Fruit fly (Drosophila melanogaster) whole organism, embryonic: Measurements from ENCODE around the gene L2HGDH.

Source experiments
- Antp ChIP-seq: fragments of 200-800 bp; sonication (Bioruptor generic); optimal IDR thresholded peaks from 3 replicates; lab custom pipeline; 2016; ENCODE audit warnings: missing biosample characterization, missing genetic modification characterization
- Bdp1 ChIP-seq: fragments of 200-800 bp; sonication (Bioruptor generic); optimal IDR thresholded peaks from 3 replicates; lab custom pipeline; 2016; ENCODE audit warnings: missing biosample characterization, missing genetic modification characterization
- BtbVII ChIP-seq: fragments of 200-800 bp; sonication (Bioruptor generic); optimal IDR thresholded peaks from 3 replicates; lab custom pipeline; 2017; ENCODE audit warnings: missing biosample characterization, mild to moderate bottlenecking, missing genetic modification characterization
- CG10209 ChIP-seq: fragments of 200-800 bp; sonication (Bioruptor generic); optimal IDR thresholded peaks from 3 replicates; lab custom pipeline; 2017; ENCODE audit warnings: missing biosample characterization, mild to moderate bottlenecking, missing genetic modification characterization, missing genetic modification reagents
- CG10431 ChIP-seq: fragments of 200-800 bp; sonication (Bioruptor generic); optimal IDR thresholded peaks from 3 replicates; lab custom pipeline; 2018; ENCODE audit warnings: missing biosample characterization, mild to moderate bottlenecking, missing genetic modification characterization
- CG10462 ChIP-seq: fragments of 200-800 bp; sonication (Bioruptor generic); optimal IDR thresholded peaks from 2 replicates; lab custom pipeline; 2016; ENCODE audit warnings: missing biosample characterization, missing genetic modification characterization
- CG11504 ChIP-seq: fragments of 200-800 bp; sonication (Bioruptor generic); optimal IDR thresholded peaks from 3 replicates; lab custom pipeline; 2019; ENCODE audit warnings: missing biosample characterization, mild to moderate bottlenecking, missing genetic modification characterization, moderate library complexity
- CG12299 ChIP-seq: fragments of 200-800 bp; sonication (Bioruptor generic); optimal IDR thresholded peaks from 2 replicates; lab custom pipeline; 2018; ENCODE audit warnings: missing biosample characterization, mild to moderate bottlenecking, missing genetic modification characterization
- CG1233 ChIP-seq: fragments of 200-800 bp; sonication (Bioruptor generic); optimal IDR thresholded peaks from 4 replicates; lab custom pipeline; 2018; ENCODE audit warnings: missing biosample characterization, mild to moderate bottlenecking, missing genetic modification characterization
- CG13424 ChIP-seq: fragments of 200-800 bp; sonication (Bioruptor generic); optimal IDR thresholded peaks from 2 replicates; lab custom pipeline; 2019; ENCODE audit warnings: missing biosample characterization, mild to moderate bottlenecking, missing genetic modification characterization, moderate library complexity
- CG1647 ChIP-seq: fragments of 200-800 bp; sonication (Bioruptor generic); optimal IDR thresholded peaks from 3 replicates; lab custom pipeline; 2016; ENCODE audit warnings: missing biosample characterization, missing genetic modification characterization
- CG16779 ChIP-seq: fragments of 200-800 bp; sonication (Bioruptor generic); IDR thresholded peaks from 2 replicates; pipeline ENCODE4 v1.3.6; 2022; ENCODE audit warnings: missing biosample characterization, missing genetic modification characterization
- CG16813 ChIP-seq: fragments of 200-800 bp; sonication (Bioruptor generic); IDR thresholded peaks from 3 replicates; pipeline ENCODE4 v1.3.6; 2022; ENCODE audit warnings: missing biosample characterization, missing genetic modification characterization; ENCODE audit not compliant: partially characterized antibody
- CG17361 ChIP-seq: fragments of 200-800 bp; sonication (Bioruptor generic); IDR thresholded peaks from 3 replicates; pipeline ENCODE4 v1.3.6; 2022; ENCODE audit warnings: missing biosample characterization, missing genetic modification characterization
- CG17385 ChIP-seq: fragments of 200-800 bp; sonication (Bioruptor generic); optimal IDR thresholded peaks from 3 replicates; lab custom pipeline; 2018; ENCODE audit warnings: missing biosample characterization, mild to moderate bottlenecking, missing genetic modification characterization
- CG17802 ChIP-seq: fragments of 200-800 bp; sonication (Bioruptor generic); optimal IDR thresholded peaks from 2 replicates; lab custom pipeline; 2018; ENCODE audit warnings: missing biosample characterization, mild to moderate bottlenecking, missing genetic modification characterization, moderate library complexity
- CG18262 ChIP-seq: fragments of 200-800 bp; optimal IDR thresholded peaks from 3 replicates; lab custom pipeline; 2019; ENCODE audit warnings: missing biosample characterization, mild to moderate bottlenecking, missing genetic modification characterization, moderate library complexity
- CG2678 ChIP-seq: fragments of 200-800 bp; sonication (Bioruptor generic); optimal IDR thresholded peaks from 3 replicates; lab custom pipeline; 2019; ENCODE audit warnings: missing biosample characterization, mild to moderate bottlenecking, missing genetic modification characterization, moderate library complexity
- CG2875 ChIP-seq: fragments of 200-800 bp; sonication (Bioruptor generic); optimal IDR thresholded peaks from 2 replicates; lab custom pipeline; 2017; ENCODE audit warnings: missing biosample characterization, mild to moderate bottlenecking, missing genetic modification characterization, missing genetic modification reagents
- CG3281 ChIP-seq: fragments of 200-800 bp; sonication (Bioruptor generic); optimal IDR thresholded peaks from 3 replicates; lab custom pipeline; 2017; ENCODE audit warnings: missing biosample characterization, mild to moderate bottlenecking, missing genetic modification characterization
- CG42726 ChIP-seq: fragments of 200-800 bp; sonication (Bioruptor generic); IDR thresholded peaks from 2 replicates; pipeline ENCODE4 v1.3.6; 2022; ENCODE audit warnings: missing biosample characterization, missing genetic modification characterization; ENCODE audit not compliant: partially characterized antibody
- CG4282 ChIP-seq: fragments of 200-800 bp; sonication (Bioruptor generic); optimal IDR thresholded peaks from 2 replicates; lab custom pipeline; 2016; ENCODE audit warnings: missing biosample characterization, missing genetic modification characterization
- CG4617 ChIP-seq: fragments of 200-800 bp; sonication (Bioruptor generic); optimal IDR thresholded peaks from 3 replicates; lab custom pipeline; 2016; ENCODE audit warnings: missing biosample characterization, missing genetic modification characterization, borderline replicate concordance
- CG4854 ChIP-seq: fragments of 200-800 bp; sonication (Bioruptor generic); optimal IDR thresholded peaks from 2 replicates; lab custom pipeline; 2016; ENCODE audit warnings: missing biosample characterization, missing genetic modification characterization, inconsistent platforms
- CG7839 ChIP-seq: fragments of 200-800 bp; sonication (Bioruptor generic); optimal IDR thresholded peaks from 3 replicates; lab custom pipeline; 2018; ENCODE audit warnings: missing biosample characterization, mild to moderate bottlenecking, missing genetic modification characterization, moderate library complexity
- CG8924 ChIP-seq: fragments of 200-800 bp; optimal IDR thresholded peaks from 3 replicates; lab custom pipeline; 2019; ENCODE audit warnings: missing biosample characterization, mild to moderate bottlenecking, missing genetic modification characterization, moderate library complexity
- CG8944 ChIP-seq: fragments of 200-800 bp; sonication (Bioruptor generic); optimal IDR thresholded peaks from 3 replicates; lab custom pipeline; 2016; ENCODE audit warnings: missing biosample characterization, missing genetic modification characterization
- CG9215 ChIP-seq: fragments of 200-800 bp; sonication (Bioruptor generic); IDR thresholded peaks from 2 replicates; pipeline ENCODE4 v1.3.6; 2022; ENCODE audit warnings: missing biosample characterization, missing genetic modification characterization
- Chrac-16 ChIP-seq: fragments of 200-800 bp; sonication (Bioruptor generic); optimal IDR thresholded peaks from 3 replicates; lab custom pipeline; 2016; ENCODE audit warnings: missing biosample characterization, missing genetic modification characterization
- Dp ChIP-seq: fragments of 200-800 bp; sonication (Bioruptor generic); optimal IDR thresholded peaks from 2 replicates; lab custom pipeline; 2018; ENCODE audit warnings: missing biosample characterization, mild to moderate bottlenecking, missing genetic modification characterization, moderate library complexity
- Gsc ChIP-seq: fragments of 200-800 bp; sonication (Bioruptor generic); IDR thresholded peaks from 2 replicates; pipeline ENCODE4 v1.3.6; 2022; ENCODE audit warnings: missing biosample characterization, missing genetic modification characterization
- H2.0 ChIP-seq: fragments of 200-800 bp; sonication (Bioruptor generic); IDR thresholded peaks from 2 replicates; pipeline ENCODE4 v1.3.6; 2022; ENCODE audit warnings: missing biosample characterization, missing genetic modification characterization
- Hr51 ChIP-seq, 2 experiments: fragments of 200-800 bp; sonication (Bioruptor generic); optimal IDR thresholded peaks; 2 replicates in 1 of 2; 3 replicates in 1 of 2; lab custom pipeline; 2016 to 2018; ENCODE audit warnings: missing biosample characterization in 2 of 2, missing genetic modification characterization in 2 of 2, mild to moderate bottlenecking in 1 of 2, moderate library complexity in 1 of 2
- MESR4 ChIP-seq: fragments of 200-800 bp; sonication (Bioruptor generic); optimal IDR thresholded peaks from 2 replicates; lab custom pipeline; 2018; ENCODE audit warnings: missing biosample characterization, mild to moderate bottlenecking, missing genetic modification characterization, moderate library complexity
- Med ChIP-seq: fragments of 200-800 bp; sonication (Bioruptor generic); peaks from one replicate; lab custom pipeline; 2016; ENCODE audit warnings: missing biosample characterization, missing genetic modification characterization, mild to moderate bottlenecking, inconsistent platforms, moderate library complexity
- Ptx1 ChIP-seq: fragments of 200-800 bp; sonication (Bioruptor generic); IDR thresholded peaks from 2 replicates; pipeline ENCODE4 v1.3.6; 2022; ENCODE audit warnings: missing biosample characterization, missing genetic modification characterization
- Sin3A ChIP-seq: fragments of >200 bp; optimal IDR thresholded peaks from 2 replicates; lab custom pipeline; 2018
- cwo ChIP-seq: fragments of 200-800 bp; sonication (Bioruptor generic); optimal IDR thresholded peaks from 3 replicates; lab custom pipeline; 2017; ENCODE audit warnings: missing biosample characterization, missing genetic modification characterization, mild to moderate bottlenecking, moderate library complexity, missing genetic modification reagents
- dmrt99B ChIP-seq: fragments of 200-800 bp; sonication (Bioruptor generic); optimal IDR thresholded peaks from 2 replicates; lab custom pipeline; 2018; ENCODE audit warnings: missing biosample characterization, mild to moderate bottlenecking, missing genetic modification characterization, moderate library complexity
- emc ChIP-seq: fragments of 200-800 bp; sonication (Bioruptor generic); optimal IDR thresholded peaks from 2 replicates; lab custom pipeline; 2016; ENCODE audit warnings: missing biosample characterization, missing genetic modification characterization
- en ChIP-seq: fragments of 200-800 bp; sonication (Bioruptor generic); optimal IDR thresholded peaks from 2 replicates; lab custom pipeline; 2016; ENCODE audit warnings: missing biosample characterization, missing genetic modification characterization
- gfzf ChIP-seq: fragments of 200-800 bp; sonication (Bioruptor generic); optimal IDR thresholded peaks from 2 replicates; lab custom pipeline; 2016; ENCODE audit warnings: missing biosample characterization, mild to moderate bottlenecking, missing genetic modification characterization, moderate library complexity
- hth ChIP-seq: fragments of >200 bp; optimal IDR thresholded peaks from 2 replicates; lab custom pipeline; 2017; ENCODE audit warnings: inconsistent platforms
- nom ChIP-seq: fragments of 200-800 bp; sonication (Bioruptor generic); optimal IDR thresholded peaks from 2 replicates; lab custom pipeline; 2017; ENCODE audit warnings: missing biosample characterization, missing genetic modification characterization, mild to moderate bottlenecking, moderate library complexity, missing genetic modification reagents
- row ChIP-seq: fragments of 200-800 bp; sonication (Bioruptor generic); IDR thresholded peaks from 3 replicates; pipeline ENCODE4 v1.3.6; 2022; ENCODE audit warnings: missing biosample characterization, missing genetic modification characterization
- sens ChIP-seq: fragments of 200-800 bp; sonication (Bioruptor generic); peaks from one replicate; lab custom pipeline; 2016; ENCODE audit warnings: missing biosample characterization, missing genetic modification characterization
- z ChIP-seq: fragments of 200-800 bp; sonication (Bioruptor generic); IDR thresholded peaks from 3 replicates; pipeline ENCODE4 v1.3.6; 2022; ENCODE audit warnings: missing biosample characterization, missing genetic modification characterization

The L2HGDH gene

DNA sequence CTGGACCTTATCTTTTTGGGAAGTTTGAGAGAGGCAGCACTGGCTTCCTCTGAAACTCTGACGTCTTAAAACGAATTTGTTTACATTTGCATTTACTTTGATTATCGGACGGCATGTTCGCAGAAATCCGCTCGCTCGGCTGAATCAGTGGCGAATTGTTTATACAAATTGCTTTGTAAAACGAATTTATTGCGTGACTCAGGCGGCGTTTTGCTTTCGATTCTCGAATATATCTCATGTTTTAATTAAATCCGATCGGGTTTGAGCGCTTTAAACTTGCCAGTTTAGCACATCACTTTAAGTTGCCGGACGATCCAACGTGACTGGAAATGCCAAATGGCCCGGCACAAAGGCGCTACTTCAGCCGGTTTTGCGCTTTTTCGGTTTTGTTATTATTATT lies 9.9 kb upstream of the L2HGDH start (continued):
- TF ChIP-seq CG8924 (tag; lab: Kevin White, UChicago) = no peak
- TF ChIP-seq H2.0 (GFP tag; lab: Robert Waterston, UW) = no peak
- no peak for TF ChIP-seq Bdp1 (GFP tag; lab: Kevin White, UChicago)
- peak; percentile 24 for TF ChIP-seq nom (GFP tag; lab: Kevin White, UChicago)
- no peak for TF ChIP-seq CG2875 (GFP tag; lab: Kevin White, UChicago)
- TF ChIP-seq CG12299 (tag; lab: Kevin White, UChicago) = no peak

DNA sequence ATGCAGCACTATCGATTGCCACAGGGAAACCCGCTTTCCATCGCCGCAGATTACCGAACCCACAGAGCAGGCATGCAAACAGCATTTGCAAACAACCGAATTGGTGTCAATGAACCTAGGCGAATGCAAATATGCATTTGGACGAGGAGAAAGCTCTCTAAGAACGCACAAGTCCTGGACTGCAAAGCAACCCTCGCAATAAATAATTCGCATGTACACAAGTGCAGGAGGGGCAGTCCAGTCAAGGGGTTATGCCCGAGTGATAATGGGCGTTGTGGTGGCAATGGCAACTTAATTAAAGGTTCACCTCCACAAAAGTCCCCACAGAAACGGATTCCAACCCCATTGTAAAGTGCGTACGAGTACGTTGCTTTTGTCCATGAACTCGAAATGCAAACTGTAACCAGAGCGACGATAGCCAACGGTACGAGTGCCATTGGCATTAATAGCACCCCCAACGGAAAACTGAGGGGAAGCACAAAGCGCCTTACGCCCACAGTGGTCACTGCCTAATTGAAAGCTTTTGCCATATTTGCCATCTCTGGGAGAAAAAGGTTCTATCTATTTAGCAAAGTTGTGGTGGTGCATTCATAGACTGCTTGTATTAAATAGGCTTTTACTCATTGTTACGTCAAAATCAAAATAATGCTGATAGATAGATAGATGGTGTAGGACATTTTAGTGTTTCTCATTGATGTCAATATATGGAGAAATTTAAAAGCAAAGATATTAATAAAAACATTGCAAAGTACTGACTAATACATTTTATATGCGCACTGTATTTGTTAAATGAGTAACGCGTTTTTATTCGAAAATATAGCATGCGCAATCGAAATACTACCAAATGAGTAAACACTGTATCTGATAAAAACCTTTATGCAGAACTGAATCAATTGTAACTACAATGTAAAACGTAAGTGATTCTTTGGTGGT lies 8.8 kb upstream of the L2HGDH start:
- TF ChIP-seq Med (GFP tag; lab: Kevin White, UChicago) = peak; percentile 55
- no peak for TF ChIP-seq MESR4 (GFP tag; lab: Kevin White, UChicago)
- TF ChIP-seq nom (GFP tag; lab: Kevin White, UChicago) = no peak
- peak; percentile 3 for TF ChIP-seq CG17385 (GFP tag; lab: Kevin White, UChicago)
- peak; percentile 44 for TF ChIP-seq CG2678 (tag; lab: Kevin White, UChicago)
- no peak for TF ChIP-seq CG10209
- TF ChIP-seq row = peak; percentile 49
- TF ChIP-seq CG4617 (GFP tag; lab: Kevin White, UChicago) = no peak
- TF ChIP-seq sens (GFP tag; lab: Kevin White, UChicago) = peak; percentile 66
- no peak for TF ChIP-seq CG4282
- TF ChIP-seq CG4854 (GFP tag; lab: Kevin White, UChicago) = no peak
- TF ChIP-seq z = no peak
- no peak for TF ChIP-seq CG3281 (GFP tag; lab: Kevin White, UChicago)
- no peak for TF ChIP-seq CG17802 (tag; lab: Kevin White, UChicago)
- 0 out of 2 replicates have a peak, but pooled peaks have one; percentile 12 for TF ChIP-seq CG9215 (GFP tag; lab: Robert Waterston, UW)
- no peak for TF ChIP-seq hth (lab: Kevin White, UChicago)
- TF ChIP-seq Antp = no peak
- no peak for TF ChIP-seq cwo (GFP tag; lab: Kevin White, UChicago)
- TF ChIP-seq gfzf = no peak
- TF ChIP-seq Dp (GFP tag; lab: Kevin White, UChicago) = no peak
- no peak for TF ChIP-seq emc (GFP tag; lab: Kevin White, UChicago)
- peak in 1 of 2 experiments; percentile 15 for TF ChIP-seq Hr51 (GFP tag; optimal IDR thresholded peaks at IDR 0.05; lab: Kevin White, UChicago)
- no peak for TF ChIP-seq BtbVII (GFP tag; lab: Kevin White, UChicago)
- TF ChIP-seq CG18262 (tag; lab: Kevin White, UChicago) = peak; percentile 25
- peak; percentile 46 for TF ChIP-seq dmrt99B (tag; lab: Kevin White, UChicago)
- TF ChIP-seq CG1647 (GFP tag; lab: Kevin White, UChicago) = no peak
- TF ChIP-seq Gsc (GFP tag; lab: Robert Waterston, UW) = no peak
- TF ChIP-seq en (GFP tag; lab: Kevin White, UChicago) = no peak
- no peak for TF ChIP-seq CG10431
- TF ChIP-seq CG7839 (tag; lab: Kevin White, UChicago) = peak; percentile 20
- no peak for TF ChIP-seq Ptx1 (GFP tag; lab: Robert Waterston, UW)
- no peak for TF ChIP-seq Chrac-16 (GFP tag; lab: Kevin White, UChicago)
- no peak for TF ChIP-seq CG8944 (GFP tag; lab: Kevin White, UChicago)
- TF ChIP-seq CG42726 = no peak
- no peak for TF ChIP-seq Sin3A (lab: Kevin White, UChicago)
- no peak for TF ChIP-seq CG10462 (GFP tag; lab: Kevin White, UChicago)
- peak; percentile 42; the same call in 1 of the 3 replicates for TF ChIP-seq CG17361
- no peak for TF ChIP-seq CG16779 (GFP tag; lab: Robert Waterston, UW)
- no peak for TF ChIP-seq CG16813
- peak; percentile 51 for TF ChIP-seq CG11504
- TF ChIP-seq CG1233 (GFP tag; lab: Kevin White, UChicago) = no peak
- TF ChIP-seq CG13424 = peak; percentile 17
